Fruit fly (Drosophila melanogaster) whole organism, embryonic: Measurements from ENCODE around the gene CG32432.

ENCODE experiments used
- Bdp1 ChIP-seq: fragments of 200-800 bp; sonication (Bioruptor generic); optimal IDR thresholded peaks from 3 replicates; lab custom pipeline; 2016; ENCODE audit warnings: missing biosample characterization, missing genetic modification characterization
- CG11504 ChIP-seq: fragments of 200-800 bp; sonication (Bioruptor generic); optimal IDR thresholded peaks from 3 replicates; lab custom pipeline; 2019; ENCODE audit warnings: missing biosample characterization, mild to moderate bottlenecking, missing genetic modification characterization, moderate library complexity
- CG12104 ChIP-seq: fragments of 200-800 bp; sonication (Bioruptor generic); optimal IDR thresholded peaks from 3 replicates; lab custom pipeline; 2016; ENCODE audit warnings: missing biosample characterization, missing genetic modification characterization
- CG12299 ChIP-seq: fragments of 200-800 bp; sonication (Bioruptor generic); optimal IDR thresholded peaks from 2 replicates; lab custom pipeline; 2018; ENCODE audit warnings: missing biosample characterization, mild to moderate bottlenecking, missing genetic modification characterization
- CG14710 ChIP-seq: fragments of 200-800 bp; sonication (Bioruptor generic); optimal IDR thresholded peaks from 3 replicates; lab custom pipeline; 2019; ENCODE audit warnings: missing biosample characterization, mild to moderate bottlenecking, missing genetic modification characterization, moderate library complexity
- CG15514 ChIP-seq: fragments of 200-800 bp; sonication (Bioruptor generic); optimal IDR thresholded peaks from 3 replicates; lab custom pipeline; 2017; ENCODE audit warnings: missing biosample characterization, missing genetic modification characterization, mild to moderate bottlenecking, moderate library complexity, missing genetic modification reagents
- CG16863 ChIP-seq: fragments of 200-800 bp; sonication (Bioruptor generic); optimal IDR thresholded peaks from 3 replicates; lab custom pipeline; 2016; ENCODE audit warnings: missing biosample characterization, missing genetic modification characterization
- CG17359 ChIP-seq: fragments of 200-800 bp; sonication (Bioruptor generic); optimal IDR thresholded peaks from 3 replicates; lab custom pipeline; 2018; ENCODE audit warnings: missing biosample characterization, mild to moderate bottlenecking, missing genetic modification characterization, moderate library complexity
- CG2120 ChIP-seq: fragments of 200-800 bp; sonication (Bioruptor generic); optimal IDR thresholded peaks from 3 replicates; lab custom pipeline; 2016; ENCODE audit warnings: missing biosample characterization, missing genetic modification characterization
- CG2712 ChIP-seq: fragments of 200-800 bp; optimal IDR thresholded peaks from 3 replicates; lab custom pipeline; 2019; ENCODE audit warnings: missing biosample characterization, mild to moderate bottlenecking, missing genetic modification characterization, moderate library complexity
- CG31365 ChIP-seq: fragments of 200-800 bp; sonication (Bioruptor generic); optimal IDR thresholded peaks from 2 replicates; lab custom pipeline; 2018; ENCODE audit warnings: missing biosample characterization, mild to moderate bottlenecking, missing genetic modification characterization
- CG3726 ChIP-seq: fragments of 200-800 bp; sonication (Bioruptor generic); IDR thresholded peaks from 3 replicates; pipeline ENCODE4, ENCODE4 v1.3.6; 2022; ENCODE audit warnings: missing biosample characterization, missing genetic modification characterization
- CG7786 ChIP-seq: fragments of 200-800 bp; sonication (Bioruptor generic); optimal IDR thresholded peaks from 2 replicates; lab custom pipeline; 2016; ENCODE audit warnings: missing biosample characterization, missing genetic modification characterization
- CG7839 ChIP-seq: fragments of 200-800 bp; sonication (Bioruptor generic); optimal IDR thresholded peaks from 3 replicates; lab custom pipeline; 2018; ENCODE audit warnings: missing biosample characterization, mild to moderate bottlenecking, missing genetic modification characterization, moderate library complexity
- CG8478 ChIP-seq: fragments of >200 bp; optimal IDR thresholded peaks from 2 replicates; lab custom pipeline; 2018
- CG8944 ChIP-seq: fragments of 200-800 bp; sonication (Bioruptor generic); optimal IDR thresholded peaks from 3 replicates; lab custom pipeline; 2016; ENCODE audit warnings: missing biosample characterization, missing genetic modification characterization
- CG9727 ChIP-seq: fragments of 200-800 bp; sonication (Bioruptor generic); optimal IDR thresholded peaks from 3 replicates; lab custom pipeline; 2017; ENCODE audit warnings: missing biosample characterization, mild to moderate bottlenecking, missing genetic modification characterization
- Ets65A ChIP-seq: fragments of 200-800 bp; sonication (Bioruptor generic); peaks from one replicate; lab custom pipeline; 2016; ENCODE audit warnings: missing biosample characterization, missing genetic modification characterization
- HLH4C ChIP-seq: fragments of 200-800 bp; sonication (Bioruptor generic); IDR thresholded peaks from 3 replicates; pipeline ENCODE4 v1.3.6; 2022; ENCODE audit warnings: missing biosample characterization, missing genetic modification characterization; ENCODE audit not compliant: partially characterized antibody
- HLHmδ ChIP-seq: fragments of 200-800 bp; sonication (Bioruptor generic); optimal IDR thresholded peaks from 2 replicates; lab custom pipeline; 2018; ENCODE audit warnings: missing biosample characterization, mild to moderate bottlenecking, missing genetic modification characterization, moderate library complexity
- HmgZ ChIP-seq: fragments of 200-800 bp; sonication (Bioruptor generic); optimal IDR thresholded peaks from 2 replicates; lab custom pipeline; 2018; ENCODE audit warnings: missing biosample characterization, mild to moderate bottlenecking, missing genetic modification characterization
- Lhr ChIP-seq: fragments of 200-800 bp; sonication (Bioruptor generic); optimal IDR thresholded peaks from 3 replicates; lab custom pipeline; 2017; ENCODE audit warnings: mild to moderate bottlenecking, missing biosample characterization, missing genetic modification reagents, missing genetic modification characterization
- Mad ChIP-seq: fragments of 200-800 bp; sonication (Bioruptor generic); optimal IDR thresholded peaks from 2 replicates; lab custom pipeline; 2016; ENCODE audit warnings: missing biosample characterization, missing genetic modification characterization
- Max ChIP-seq: fragments of 200-800 bp; sonication (Bioruptor generic); optimal IDR thresholded peaks from 2 replicates; lab custom pipeline; 2016; ENCODE audit warnings: missing biosample characterization, mild to moderate bottlenecking, missing genetic modification characterization
- Meics ChIP-seq: fragments of 200-800 bp; sonication (Bioruptor generic); optimal IDR thresholded peaks from 2 replicates; lab custom pipeline; 2017; ENCODE audit warnings: missing biosample characterization, mild to moderate bottlenecking, missing genetic modification characterization
- Mrtf ChIP-seq: fragments of 200-800 bp; sonication (Bioruptor generic); IDR thresholded peaks from 3 replicates; pipeline ENCODE4 v1.3.6; 2022; ENCODE audit warnings: missing biosample characterization, missing genetic modification characterization
- Ptx1 ChIP-seq: fragments of 200-800 bp; sonication (Bioruptor generic); IDR thresholded peaks from 2 replicates; pipeline ENCODE4 v1.3.6; 2022; ENCODE audit warnings: missing biosample characterization, missing genetic modification characterization
- Spps ChIP-seq: fragments of 200-800 bp; sonication (Bioruptor generic); optimal IDR thresholded peaks from 2 replicates; lab custom pipeline; 2018; ENCODE audit warnings: missing biosample characterization, mild to moderate bottlenecking, missing genetic modification characterization
- Sry-δ ChIP-seq: fragments of 200-800 bp; sonication (Bioruptor generic); optimal IDR thresholded peaks from 2 replicates; lab custom pipeline; 2016; ENCODE audit warnings: missing biosample characterization, missing genetic modification characterization
- Stat92E ChIP-seq, 3 experiments: fragments of >200 bp in 2 of 3; fragments of 200-800 bp in 1 of 3; sonication (Bioruptor generic) in 1 of 3; optimal IDR thresholded peaks; 2 replicates each; lab custom pipeline; 2017 to 2019; ENCODE audit warnings: missing biosample characterization in 3 of 3, missing genetic modification characterization in 3 of 3, mild to moderate bottlenecking in 1 of 3, moderate library complexity in 1 of 3
- Taf1 ChIP-seq: fragments of 200-800 bp; sonication (Bioruptor generic); IDR thresholded peaks from 2 replicates; pipeline ENCODE4 v1.3.6; 2022; ENCODE audit warnings: missing biosample characterization, missing genetic modification characterization
- YL-1 ChIP-seq: fragments of 200-800 bp; sonication (Bioruptor generic); optimal IDR thresholded peaks from 3 replicates; lab custom pipeline; 2017; ENCODE audit warnings: missing biosample characterization, mild to moderate bottlenecking, missing genetic modification characterization
- aop ChIP-seq: fragments of 200-800 bp; sonication (Bioruptor generic); IDR thresholded peaks from 2 replicates; pipeline ENCODE4 v1.3.6; 2022; ENCODE audit warnings: missing biosample characterization, missing genetic modification characterization
- ap ChIP-seq: fragments of 200-800 bp; sonication (Bioruptor generic); IDR thresholded peaks from 2 replicates; pipeline ENCODE4 v1.3.6; 2022; ENCODE audit warnings: missing biosample characterization, missing genetic modification characterization
- croc ChIP-seq: fragments of 200-800 bp; sonication (Bioruptor generic); conservative IDR thresholded peaks from 3 replicates; pipeline ENCODE4 v1.3.6; 2022; ENCODE audit warnings: missing biosample characterization, missing genetic modification characterization
- en ChIP-seq: fragments of 200-800 bp; sonication (Bioruptor generic); optimal IDR thresholded peaks from 2 replicates; lab custom pipeline; 2016; ENCODE audit warnings: missing biosample characterization, missing genetic modification characterization
- esg ChIP-seq: fragments of 200-800 bp; sonication (Bioruptor generic); conservative IDR thresholded peaks from 2 replicates; pipeline ENCODE4 v1.3.6; 2022; ENCODE audit warnings: missing biosample characterization, missing genetic modification characterization
- ftz-f1 ChIP-seq: fragments of 200-800 bp; sonication (Bioruptor generic); optimal IDR thresholded peaks from 2 replicates; lab custom pipeline; 2016; ENCODE audit warnings: missing biosample characterization, missing genetic modification characterization
- gem ChIP-seq: fragments of 200-800 bp; sonication (Bioruptor generic); optimal IDR thresholded peaks from 2 replicates; lab custom pipeline; 2019; ENCODE audit warnings: missing biosample characterization, mild to moderate bottlenecking, missing genetic modification characterization, moderate library complexity
- ind ChIP-seq: fragments of 200-800 bp; sonication (Bioruptor generic); optimal IDR thresholded peaks from 3 replicates; lab custom pipeline; 2016; ENCODE audit warnings: missing biosample characterization, missing genetic modification characterization
- jigr1 ChIP-seq: fragments of 200-800 bp; sonication (Bioruptor generic); IDR thresholded peaks from 3 replicates; pipeline ENCODE4 v1.3.6; 2022; ENCODE audit warnings: missing biosample characterization, missing genetic modification characterization
- ken ChIP-seq: fragments of 200-800 bp; sonication (Bioruptor generic); IDR thresholded peaks from 3 replicates; pipeline ENCODE4 v1.3.6; 2022; ENCODE audit warnings: missing biosample characterization, missing genetic modification characterization
- lbe ChIP-seq: fragments of 200-800 bp; sonication (Bioruptor generic); optimal IDR thresholded peaks from 2 replicates; lab custom pipeline; 2016; ENCODE audit warnings: missing biosample characterization, mild to moderate bottlenecking, missing genetic modification characterization
- org-1 ChIP-seq: fragments of 200-800 bp; sonication (Bioruptor generic); optimal IDR thresholded peaks from 2 replicates; lab custom pipeline; 2017; ENCODE audit warnings: missing biosample characterization, missing genetic modification characterization
- peb ChIP-seq: fragments of 200-800 bp; sonication (Bioruptor generic); IDR thresholded peaks from 2 replicates; pipeline ENCODE4 v1.3.6; 2022; ENCODE audit warnings: missing biosample characterization, missing genetic modification characterization
- psq ChIP-seq: fragments of 200-800 bp; sonication (Bioruptor generic); optimal IDR thresholded peaks from 2 replicates; lab custom pipeline; 2017; ENCODE audit warnings: missing biosample characterization, missing genetic modification characterization
- shn ChIP-seq: fragments of 200-800 bp; sonication (Bioruptor generic); optimal IDR thresholded peaks from 3 replicates; lab custom pipeline; 2016; ENCODE audit warnings: missing biosample characterization, missing genetic modification characterization
- slbo ChIP-seq: fragments of 200-800 bp; sonication (Bioruptor generic); IDR thresholded peaks from 2 replicates; pipeline ENCODE4 v1.3.6; 2022; ENCODE audit warnings: missing biosample characterization, missing genetic modification characterization
- stc ChIP-seq: fragments of 200-800 bp; sonication (Bioruptor generic); IDR thresholded peaks from 2 replicates; pipeline ENCODE4 v1.3.6; 2022; ENCODE audit warnings: missing biosample characterization, missing genetic modification characterization
- tll ChIP-seq, 2 experiments: fragments of 200-800 bp in 1 of 2; fragments of >200 bp in 1 of 2; sonication (Bioruptor generic) in 1 of 2; optimal IDR thresholded peaks; 2 replicates each; lab custom pipeline; 2017 to 2019; ENCODE audit warnings: missing biosample characterization in 2 of 2, missing genetic modification characterization in 2 of 2, mild to moderate bottlenecking in 1 of 2, moderate library complexity in 1 of 2
- ttk ChIP-seq: fragments of 200-800 bp; sonication (Bioruptor generic); IDR thresholded peaks from 2 replicates; pipeline ENCODE4 v2.1.2; 2022; ENCODE audit warnings: missing biosample characterization, missing genetic modification characterization
- unc-4 ChIP-seq: fragments of 200-800 bp; sonication (Bioruptor generic); IDR thresholded peaks from 2 replicates; pipeline ENCODE4 v1.3.6; 2022; ENCODE audit warnings: missing biosample characterization, missing genetic modification characterization; ENCODE audit not compliant: partially characterized antibody
- zfh2 ChIP-seq: fragments of 200-800 bp; sonication (Bioruptor generic); optimal IDR thresholded peaks from 2 replicates; lab custom pipeline; 2016; ENCODE audit warnings: missing biosample characterization, missing genetic modification characterization

The CG32432 gene

dm6 chr3L:20883969-20884368, 1.0 kb downstream of the CG32432 start (continued):
- TF ChIP-seq HLH4C (GFP tag; lab: Robert Waterston, UW) (no peak), Stat92E (GFP tag; optimal IDR thresholded peaks at IDR 0.05; lab: Kevin White, UChicago) (no peak), HLHmδ (no peak), ftz-f1 (GFP tag; lab: Kevin White, UChicago) (no peak), en (no peak), slbo (GFP tag; lab: Robert Waterston, UW) (peak; percentile 16; the same call in 1 of the 2 replicates), ttk (GFP tag; lab: Robert Waterston, UW) (no peak), Spps (tag; lab: Kevin White, UChicago) (no peak), CG2712 (tag; lab: Kevin White, UChicago) (no peak), jigr1 (GFP tag; lab: Robert Waterston, UW) (no peak), CG7786 (GFP tag; lab: Kevin White, UChicago) (no peak), YL-1 (GFP tag; lab: Kevin White, UChicago) (no peak), Lhr (GFP tag; lab: Kevin White, UChicago) (no peak), CG11504 (tag; lab: Kevin White, UChicago) (peak; percentile 29), CG15514 (GFP tag; lab: Kevin White, UChicago) (peak; percentile 10), psq (GFP tag; lab: Kevin White, UChicago) (no peak), tll (GFP tag; optimal IDR thresholded peaks at IDR 0.05; lab: Kevin White, UChicago) (no peak), HmgZ (no peak), esg (GFP tag; lab: Robert Waterston, UW) (no peak), Mad (GFP tag; lab: Kevin White, UChicago) (no peak), stc (no peak), CG16863 (GFP tag; lab: Kevin White, UChicago) (no peak), aop (GFP tag; lab: Robert Waterston, UW) (no peak), shn (GFP tag; lab: Kevin White, UChicago) (no peak), croc (GFP tag; lab: Robert Waterston, UW) (no peak), CG31365 (no peak), CG12104 (no peak), CG7839 (no peak), Bdp1 (GFP tag; lab: Kevin White, UChicago) (no peak), ken (GFP tag; lab: Robert Waterston, UW) (no peak), CG14710 (tag; lab: Kevin White, UChicago) (no peak), Taf1 (GFP tag; lab: Robert Waterston, UW) (no peak), ind (GFP tag; lab: Kevin White, UChicago) (no peak), Mrtf (no peak), lbe (no peak), ap (GFP tag; lab: Robert Waterston, UW) (no peak), gem (peak; percentile 23), peb (GFP tag; lab: Robert Waterston, UW) (no peak), unc-4 (GFP tag; lab: Robert Waterston, UW) (no peak), CG3726 (no peak), Ptx1 (GFP tag; lab: Robert Waterston, UW) (peak; percentile 46), CG8944 (GFP tag; lab: Kevin White, UChicago) (no peak), Sry-δ (GFP tag; lab: Kevin White, UChicago) (no peak), CG8478 (no peak), CG9727 (no peak), CG17359 (tag; lab: Kevin White, UChicago) (no peak), zfh2 (GFP tag; lab: Kevin White, UChicago) (no peak), CG12299 (tag; lab: Kevin White, UChicago) (no peak), Max (GFP tag; lab: Kevin White, UChicago) (no peak), Meics (GFP tag; lab: Kevin White, UChicago) (peak; percentile 7), Ets65A (GFP tag; lab: Kevin White, UChicago) (no peak), CG2120 (GFP tag; lab: Kevin White, UChicago) (peak; percentile 46), org-1 (GFP tag; lab: Kevin White, UChicago) (no peak)
